Fruit fly (Drosophila melanogaster) whole organism, embryonic: Measurements from ENCODE around the gene CG11679.
A peak's percentile ranks its signal among the peaks of the same experiment; 100 is the strongest.

Source experiments
- Ada2b ChIP-seq: fragments of 200-800 bp; sonication (Bioruptor generic); IDR thresholded peaks from 2 replicates; pipeline ENCODE4 v1.3.6; 2022; ENCODE audit warnings: missing biosample characterization, missing genetic modification characterization
- Antp ChIP-seq: fragments of 200-800 bp; sonication (Bioruptor generic); optimal IDR thresholded peaks from 3 replicates; lab custom pipeline; 2016; ENCODE audit warnings: missing biosample characterization, missing genetic modification characterization
- Atf3 ChIP-seq: fragments of 200-800 bp; sonication (Bioruptor generic); optimal IDR thresholded peaks from 3 replicates; lab custom pipeline; 2016; ENCODE audit warnings: missing biosample characterization, missing genetic modification characterization
- Bdp1 ChIP-seq: fragments of 200-800 bp; sonication (Bioruptor generic); optimal IDR thresholded peaks from 3 replicates; lab custom pipeline; 2016; ENCODE audit warnings: missing biosample characterization, missing genetic modification characterization
- CG11560 ChIP-seq: fragments of 200-800 bp; sonication (Bioruptor generic); IDR thresholded peaks from 3 replicates; pipeline ENCODE4 v1.3.6; 2022; ENCODE audit warnings: missing biosample characterization, missing genetic modification characterization
- CG13296 ChIP-seq: fragments of 200-800 bp; sonication (Bioruptor generic); optimal IDR thresholded peaks from 3 replicates; lab custom pipeline; 2018; ENCODE audit warnings: missing biosample characterization, mild to moderate bottlenecking, missing genetic modification characterization
- CG13775 ChIP-seq: fragments of 200-800 bp; sonication (Bioruptor generic); optimal IDR thresholded peaks from 3 replicates; lab custom pipeline; 2017; ENCODE audit warnings: missing biosample characterization, mild to moderate bottlenecking, missing genetic modification characterization
- CG14667 ChIP-seq: fragments of 200-800 bp; sonication (Bioruptor generic); IDR thresholded peaks from 2 replicates; pipeline ENCODE4 v1.3.6; 2022; ENCODE audit warnings: missing biosample characterization, missing genetic modification characterization
- CG15514 ChIP-seq: fragments of 200-800 bp; sonication (Bioruptor generic); optimal IDR thresholded peaks from 3 replicates; lab custom pipeline; 2017; ENCODE audit warnings: missing biosample characterization, missing genetic modification characterization, mild to moderate bottlenecking, moderate library complexity, missing genetic modification reagents
- CG31388 ChIP-seq: fragments of 200-800 bp; sonication (Bioruptor generic); optimal IDR thresholded peaks from 2 replicates; lab custom pipeline; 2016; ENCODE audit warnings: missing biosample characterization, missing genetic modification characterization
- CG3407 ChIP-seq: fragments of 200-800 bp; sonication (Bioruptor generic); optimal IDR thresholded peaks from 2 replicates; lab custom pipeline; 2018; ENCODE audit warnings: missing biosample characterization, mild to moderate bottlenecking, missing genetic modification characterization
- CG3847 ChIP-seq: fragments of 200-800 bp; sonication (Bioruptor generic); IDR thresholded peaks from 2 replicates; pipeline ENCODE4 v1.3.6; 2022; ENCODE audit warnings: missing biosample characterization, missing genetic modification characterization
- CG4404 ChIP-seq: fragments of 200-800 bp; sonication (Bioruptor generic); IDR thresholded peaks from 2 replicates; pipeline ENCODE4 v1.3.6; 2022; ENCODE audit warnings: missing biosample characterization, missing genetic modification characterization
- CG4424 ChIP-seq: fragments of 200-800 bp; sonication (Bioruptor generic); optimal IDR thresholded peaks from 3 replicates; lab custom pipeline; 2016; ENCODE audit warnings: missing biosample characterization, missing genetic modification characterization
- CG5953 ChIP-seq: fragments of 200-800 bp; sonication (Bioruptor generic); IDR thresholded peaks from 2 replicates; pipeline ENCODE4 v1.3.6; 2022; ENCODE audit warnings: missing biosample characterization, missing genetic modification characterization
- CG6689 ChIP-seq: fragments of 200-800 bp; sonication (Bioruptor generic); IDR thresholded peaks from 2 replicates; pipeline ENCODE4 v1.3.6; 2022; ENCODE audit warnings: missing biosample characterization, missing genetic modification characterization
- CG9727 ChIP-seq: fragments of 200-800 bp; sonication (Bioruptor generic); optimal IDR thresholded peaks from 3 replicates; lab custom pipeline; 2017; ENCODE audit warnings: missing biosample characterization, mild to moderate bottlenecking, missing genetic modification characterization
- CG9797 ChIP-seq: fragments of 200-800 bp; sonication (Bioruptor generic); optimal IDR thresholded peaks from 3 replicates; lab custom pipeline; 2018; ENCODE audit warnings: missing biosample characterization, mild to moderate bottlenecking, missing genetic modification characterization
- CG9932 ChIP-seq: fragments of 200-800 bp; sonication (Bioruptor generic); IDR thresholded peaks from 2 replicates; pipeline ENCODE4 v1.3.6; 2022; ENCODE audit warnings: missing biosample characterization, missing genetic modification characterization
- D19B ChIP-seq: fragments of 200-800 bp; sonication (Bioruptor generic); optimal IDR thresholded peaks from 2 replicates; lab custom pipeline; 2017; ENCODE audit warnings: missing biosample characterization, mild to moderate bottlenecking, missing genetic modification characterization
- Dip3 ChIP-seq: fragments of 200-800 bp; sonication (Bioruptor generic); optimal IDR thresholded peaks from 3 replicates; lab custom pipeline; 2016; ENCODE audit warnings: missing biosample characterization, missing genetic modification characterization
- Dref ChIP-seq: fragments of 200-800 bp; sonication (Bioruptor generic); IDR thresholded peaks from 2 replicates; pipeline ENCODE4 v1.3.6; 2022; ENCODE audit warnings: missing biosample characterization, missing genetic modification characterization
- E2f2 ChIP-seq: fragments of 200-800 bp; sonication (Bioruptor generic); IDR thresholded peaks from 2 replicates; pipeline ENCODE4 v1.3.6; 2022; ENCODE audit warnings: missing biosample characterization, missing genetic modification characterization
- H2.0 ChIP-seq: fragments of 200-800 bp; sonication (Bioruptor generic); IDR thresholded peaks from 2 replicates; pipeline ENCODE4 v1.3.6; 2022; ENCODE audit warnings: missing biosample characterization, missing genetic modification characterization
- Hey ChIP-seq: fragments of 200-800 bp; sonication (Bioruptor generic); optimal IDR thresholded peaks from 3 replicates; lab custom pipeline; 2018; ENCODE audit warnings: missing biosample characterization, mild to moderate bottlenecking, missing genetic modification characterization
- HmgZ ChIP-seq: fragments of 200-800 bp; sonication (Bioruptor generic); optimal IDR thresholded peaks from 2 replicates; lab custom pipeline; 2018; ENCODE audit warnings: missing biosample characterization, mild to moderate bottlenecking, missing genetic modification characterization
- Hr51 ChIP-seq, 2 experiments: fragments of 200-800 bp; sonication (Bioruptor generic); optimal IDR thresholded peaks; 2 replicates in 1 of 2; 3 replicates in 1 of 2; lab custom pipeline; 2016 to 2018; ENCODE audit warnings: missing biosample characterization in 2 of 2, missing genetic modification characterization in 2 of 2, mild to moderate bottlenecking in 1 of 2, moderate library complexity in 1 of 2
- Med ChIP-seq: fragments of 200-800 bp; sonication (Bioruptor generic); peaks from one replicate; lab custom pipeline; 2016; ENCODE audit warnings: missing biosample characterization, missing genetic modification characterization, mild to moderate bottlenecking, inconsistent platforms, moderate library complexity
- Neu2 ChIP-seq: fragments of 200-800 bp; sonication (Bioruptor generic); optimal IDR thresholded peaks from 3 replicates; lab custom pipeline; 2016; ENCODE audit warnings: missing biosample characterization, missing genetic modification characterization, borderline replicate concordance
- Nf-YB ChIP-seq: fragments of 200-800 bp; sonication (Bioruptor generic); optimal IDR thresholded peaks from 3 replicates; lab custom pipeline; 2019; ENCODE audit warnings: missing biosample characterization, mild to moderate bottlenecking, missing genetic modification characterization, moderate library complexity
- Oaz ChIP-seq: fragments of 200-800 bp; sonication (Bioruptor generic); IDR thresholded peaks from 2 replicates; pipeline ENCODE4 v1.3.6; 2022; ENCODE audit warnings: missing biosample characterization, missing genetic modification characterization
- PHDP ChIP-seq: fragments of 200-800 bp; sonication (Bioruptor generic); optimal IDR thresholded peaks from 3 replicates; lab custom pipeline; 2018; ENCODE audit warnings: missing biosample characterization, mild to moderate bottlenecking, missing genetic modification characterization, moderate library complexity
- Pdp1 ChIP-seq, 2 experiments: fragments of 200-800 bp; sonication (Bioruptor generic); optimal IDR thresholded peaks; 3 replicates each; lab custom pipeline; 2016; ENCODE audit warnings: missing biosample characterization in 2 of 2, missing genetic modification characterization in 2 of 2, mild to moderate bottlenecking in 1 of 2, moderate library complexity in 1 of 2
- Ssrp ChIP-seq: fragments of 200-800 bp; sonication (Bioruptor generic); optimal IDR thresholded peaks from 2 replicates; lab custom pipeline; 2018; ENCODE audit warnings: missing biosample characterization, mild to moderate bottlenecking, missing genetic modification characterization, moderate library complexity
- Xrp1 ChIP-seq: fragments of 200-800 bp; sonication (Bioruptor generic); IDR thresholded peaks from 2 replicates; pipeline ENCODE4 v1.3.6; 2022; ENCODE audit warnings: missing biosample characterization, missing genetic modification characterization
- ab ChIP-seq: fragments of 200-800 bp; sonication (Bioruptor generic); optimal IDR thresholded peaks from 2 replicates; lab custom pipeline; 2016; ENCODE audit warnings: missing biosample characterization, missing genetic modification characterization
- bsh ChIP-seq, 2 experiments: fragments of 200-800 bp; sonication (Bioruptor generic); optimal IDR thresholded peaks; 2 replicates each; lab custom pipeline; 2017 to 2018; ENCODE audit warnings: mild to moderate bottlenecking in 2 of 2, missing biosample characterization in 2 of 2, missing genetic modification characterization in 2 of 2, moderate library complexity in 1 of 2
- cas ChIP-seq: fragments of 200-800 bp; sonication (Bioruptor generic); IDR thresholded peaks from 2 replicates; pipeline ENCODE4 v1.3.6; 2022; ENCODE audit warnings: missing biosample characterization, missing genetic modification characterization
- chinmo ChIP-seq: fragments of 200-800 bp; sonication (Bioruptor generic); IDR thresholded peaks from 4 replicates; pipeline ENCODE4 v1.3.6; 2022; ENCODE audit warnings: missing biosample characterization, missing genetic modification characterization; ENCODE audit not compliant: partially characterized antibody
- corto ChIP-seq: fragments of 200-800 bp; sonication (Bioruptor generic); optimal IDR thresholded peaks from 2 replicates; lab custom pipeline; 2016; ENCODE audit warnings: missing biosample characterization, mild to moderate bottlenecking, missing genetic modification characterization, moderate library complexity
- crc ChIP-seq: fragments of 200-800 bp; sonication (Bioruptor generic); optimal IDR thresholded peaks from 2 replicates; lab custom pipeline; 2016; ENCODE audit warnings: missing biosample characterization, missing genetic modification characterization
- da ChIP-seq: fragments of 200-800 bp; sonication (Bioruptor generic); optimal IDR thresholded peaks from 2 replicates; lab custom pipeline; 2016; ENCODE audit warnings: missing biosample characterization, missing genetic modification characterization
- ewg ChIP-seq: fragments of 200-800 bp; sonication (Bioruptor generic); optimal IDR thresholded peaks from 3 replicates; lab custom pipeline; 2017; ENCODE audit warnings: mild to moderate bottlenecking, missing biosample characterization, missing genetic modification reagents, missing genetic modification characterization
- grau ChIP-seq: fragments of 200-800 bp; optimal IDR thresholded peaks from 3 replicates; lab custom pipeline; 2019; ENCODE audit warnings: missing biosample characterization, mild to moderate bottlenecking, missing genetic modification characterization, moderate library complexity
- pan ChIP-seq, 4 experiments: fragments of >200 bp in 3 of 4; fragments of 200-800 bp in 1 of 4; sonication (Bioruptor generic) in 1 of 4; optimal IDR thresholded peaks in 3 of 4; IDR thresholded peaks in 1 of 4; 2 replicates each; pipeline versions ENCODE4 v1.3.6 to Lab custom; 2017 to 2022; ENCODE audit warnings: missing biosample characterization in 2 of 4, missing genetic modification characterization in 2 of 4, mixed read lengths in 1 of 4
- sima ChIP-seq: fragments of 200-800 bp; sonication (Bioruptor generic); optimal IDR thresholded peaks from 2 replicates; lab custom pipeline; 2016; ENCODE audit warnings: missing biosample characterization, missing genetic modification characterization
- stc ChIP-seq: fragments of 200-800 bp; sonication (Bioruptor generic); IDR thresholded peaks from 2 replicates; pipeline ENCODE4 v1.3.6; 2022; ENCODE audit warnings: missing biosample characterization, missing genetic modification characterization
- tap ChIP-seq: fragments of 200-800 bp; optimal IDR thresholded peaks from 3 replicates; lab custom pipeline; 2019; ENCODE audit warnings: missing biosample characterization, mild to moderate bottlenecking, missing genetic modification characterization, moderate library complexity
- tin ChIP-seq: fragments of 200-800 bp; sonication (Bioruptor generic); optimal IDR thresholded peaks from 3 replicates; lab custom pipeline; 2016; ENCODE audit warnings: missing biosample characterization, missing genetic modification characterization
- tup ChIP-seq: fragments of 200-800 bp; sonication (Bioruptor generic); optimal IDR thresholded peaks from 2 replicates; lab custom pipeline; 2016; ENCODE audit warnings: missing biosample characterization, mild to moderate bottlenecking, missing genetic modification characterization, moderate library complexity

Gene CG11679

dm6 chrX:15740288-15740726, 1.6 kb upstream of the CG11679 start (continued):
- TF ChIP-seq CG5953 (GFP tag; lab: Robert Waterston, UW) (no peak), bsh (GFP tag; optimal IDR thresholded peaks at IDR 0.05; lab: Kevin White, UChicago) (peak; percentile 5 to 66), Xrp1 (GFP tag; lab: Robert Waterston, UW) (peak; percentile 68), CG9727 (GFP tag; lab: Kevin White, UChicago) (peak; percentile 60), Med (GFP tag; lab: Kevin White, UChicago) (peak; percentile 91), CG4424 (peak; percentile 19), chinmo (no peak), Dip3 (GFP tag; lab: Kevin White, UChicago) (peak; percentile 57), CG9932 (GFP tag; lab: Robert Waterston, UW) (peak; percentile 87), Antp (GFP tag; lab: Kevin White, UChicago) (peak; percentile 44), CG13296 (GFP tag; lab: Kevin White, UChicago) (peak; percentile 83), CG31388 (GFP tag; lab: Kevin White, UChicago) (no peak), Atf3 (GFP tag; lab: Kevin White, UChicago) (no peak), sima (GFP tag; lab: Kevin White, UChicago) (no peak), ewg (GFP tag; lab: Kevin White, UChicago) (peak; percentile 33), CG4404 (GFP tag; lab: Robert Waterston, UW) (peak; percentile 50), stc (GFP tag; lab: Robert Waterston, UW) (peak; percentile 78), CG15514 (peak; percentile 79), tap (tag; lab: Kevin White, UChicago) (no peak), Hr51 (GFP tag; optimal IDR thresholded peaks at IDR 0.05; lab: Kevin White, UChicago) (peak; percentile 46 to 72), Nf-YB (GFP tag; lab: Kevin White, UChicago) (peak; percentile 44), Hey (peak; percentile 57), CG6689 (GFP tag; lab: Robert Waterston, UW) (peak; percentile 60), H2.0 (GFP tag; lab: Robert Waterston, UW) (0 out of 2 replicates have a peak, but pooled peaks have one; percentile 33), da (GFP tag; lab: Kevin White, UChicago) (no peak), Neu2 (no peak), corto (peak; percentile 22), CG3407 (GFP tag; lab: Kevin White, UChicago) (no peak), E2f2 (peak; percentile 36; the same call in 1 of the 2 replicates), Ssrp (tag; lab: Kevin White, UChicago) (peak; percentile 46), HmgZ (peak; percentile 88), cas (GFP tag; lab: Robert Waterston, UW) (peak; percentile 73), grau (peak; percentile 78), CG3847 (GFP tag; lab: Robert Waterston, UW) (peak; percentile 78), PHDP (tag; lab: Kevin White, UChicago) (peak; percentile 77), CG9797 (no peak), Ada2b (GFP tag; lab: Robert Waterston, UW) (peak; percentile 75), ab (GFP tag; lab: Kevin White, UChicago) (peak; percentile 4), Oaz (peak; percentile 58), tin (peak; percentile 49), CG11560 (peak; percentile 21; the same call in 1 of the 3 replicates), Bdp1 (GFP tag; lab: Kevin White, UChicago) (no peak), CG14667 (GFP tag; lab: Robert Waterston, UW) (peak; percentile 60), Dref (GFP tag; lab: Robert Waterston, UW) (no peak), Pdp1 (GFP tag; optimal IDR thresholded peaks at IDR 0.05; lab: Kevin White, UChicago) (peak; percentile 58 to 63), D19B (GFP tag; lab: Kevin White, UChicago) (peak; percentile 66), pan (optimal IDR thresholded peaks at IDR 0.05; lab: Kevin White, UChicago) (no peak), pan (GFP tag; optimal IDR thresholded peaks at IDR 0.05 in 1 of 2, IDR thresholded peaks at IDR 0.05 in 1 of 2) (peak in 1 of 2 experiments; percentile 84), crc (GFP tag; lab: Kevin White, UChicago) (peak; percentile 22), CG13775 (GFP tag; lab: Kevin White, UChicago) (peak; percentile 48), tup (GFP tag; lab: Kevin White, UChicago) (no peak)
